Worm (Caenorhabditis elegans) whole organism, late embryonic: ENCODE results near the gene ndub-3.

Source experiments
- K09A11.1 ChIP-seq: sonication (generic microtip); optimal IDR thresholded peaks from 2 replicates; lab custom pipeline; 2017; ENCODE audit warnings: antibody characterized with exemption, mild to moderate bottlenecking, missing genetic modification characterization, missing compliant biosample characterization; ENCODE audit not compliant: insufficient read depth
- ama-1 ChIP-seq: fragments of 150-350 bp; optimal IDR thresholded peaks from 2 replicates; lab custom pipeline; 2014
- ceh-18 ChIP-seq: sonication (generic microtip); optimal IDR thresholded peaks from 2 replicates; lab custom pipeline; 2016; ENCODE audit warnings: missing genetic modification characterization, missing compliant biosample characterization
- ceh-19 ChIP-seq: fragments of 200-800 bp; sonication (Bioruptor generic); optimal IDR thresholded peaks from 2 replicates; lab custom pipeline; 2018; ENCODE audit warnings: mild to moderate bottlenecking, missing genetic modification characterization, missing compliant biosample characterization
- ceh-2 ChIP-seq: sonication (generic microtip); optimal IDR thresholded peaks from 2 replicates; lab custom pipeline; 2016; ENCODE audit warnings: missing genotype, missing genetic modification characterization, missing compliant biosample characterization
- ceh-24 ChIP-seq: sonication (generic microtip); optimal IDR thresholded peaks from 2 replicates; lab custom pipeline; 2016; ENCODE audit warnings: mild to moderate bottlenecking, missing genetic modification characterization, missing compliant biosample characterization
- dmd-4 ChIP-seq: sonication (generic microtip); optimal IDR thresholded peaks from 2 replicates; lab custom pipeline; 2016; ENCODE audit warnings: borderline replicate concordance, missing genetic modification characterization, missing compliant biosample characterization
- elt-2 ChIP-seq: sonication (generic microtip); optimal IDR thresholded peaks from 2 replicates; lab custom pipeline; 2016; ENCODE audit warnings: missing genetic modification reagents, missing genetic modification characterization, missing compliant biosample characterization
- ets-4 ChIP-seq: sonication (generic microtip); optimal IDR thresholded peaks from 2 replicates; lab custom pipeline; 2016; ENCODE audit warnings: missing genetic modification characterization, missing compliant biosample characterization
- lin-11 ChIP-seq: fragments of 200-800 bp; sonication (Bioruptor generic); optimal IDR thresholded peaks from 2 replicates; lab custom pipeline; 2018; ENCODE audit warnings: mild to moderate bottlenecking, missing genetic modification characterization, missing compliant biosample characterization
- nfya-1 ChIP-seq: sonication (generic microtip); optimal IDR thresholded peaks from 2 replicates; lab custom pipeline; 2017; ENCODE audit warnings: missing genetic modification characterization, mild to moderate bottlenecking, missing compliant biosample characterization, antibody characterized with exemption, moderate library complexity
- nhr-11 ChIP-seq: fragments of 150-350 bp; optimal IDR thresholded peaks from 2 replicates; lab custom pipeline; 2014; ENCODE audit warnings: missing biosample characterization, missing genetic modification characterization
- unc-86 ChIP-seq: sonication (generic microtip); optimal IDR thresholded peaks from 2 replicates; lab custom pipeline; 2016; ENCODE audit warnings: missing genetic modification characterization, missing compliant biosample characterization

- TF ChIP-seq ceh-19 (no peak), ceh-2 (no peak), nhr-11 (no peak), lin-11 (tag; lab: Kevin White, UChicago) (no peak), ets-4 (no peak), elt-2 (tag; lab: Kevin White, UChicago) (no peak), dmd-4 (no peak), ceh-24 (tag; lab: Kevin White, UChicago) (no peak), ama-1 (lab: Kevin White, UChicago) (no peak), K09A11.1 (no peak), nfya-1 (tag; lab: Kevin White, UChicago) (no peak), ceh-18 (tag; lab: Kevin White, UChicago) (no peak), unc-86 (tag; lab: Kevin White, UChicago) (no peak)
Observed at ce11 chrII:8964049-8964448, 641 bp downstream of the ndub-3 start, which contains the start of gene sftd-3.
